Fruit fly (Drosophila melanogaster) Kc167 (cell line): ENCODE results near the gene mRpL55.

Experiments
- Myc ChIP-seq: fragments of >200 bp; optimal IDR thresholded peaks from 2 replicates; lab custom pipeline; 2017; ENCODE audit warnings: missing external identifiers
- Sin3A ChIP-seq: fragments of >200 bp; optimal IDR thresholded peaks from 2 replicates; lab custom pipeline; 2018; ENCODE audit warnings: missing external identifiers
- h ChIP-seq: fragments of >200 bp; optimal IDR thresholded peaks from 3 replicates; lab custom pipeline; 2018; ENCODE audit warnings: missing external identifiers
- insv ChIP-seq: fragments of >200 bp; optimal IDR thresholded peaks from 3 replicates; lab custom pipeline; 2018; ENCODE audit warnings: missing external identifiers
- psq ChIP-seq: fragments of >200 bp; optimal IDR thresholded peaks from 2 replicates; lab custom pipeline; 2017; ENCODE audit warnings: missing external identifiers
- ttk ChIP-seq: sonication (Bioruptor generic); optimal IDR thresholded peaks from 2 replicates; lab custom pipeline; 2017; ENCODE audit warnings: missing external identifiers

The mRpL55 gene

DNA sequence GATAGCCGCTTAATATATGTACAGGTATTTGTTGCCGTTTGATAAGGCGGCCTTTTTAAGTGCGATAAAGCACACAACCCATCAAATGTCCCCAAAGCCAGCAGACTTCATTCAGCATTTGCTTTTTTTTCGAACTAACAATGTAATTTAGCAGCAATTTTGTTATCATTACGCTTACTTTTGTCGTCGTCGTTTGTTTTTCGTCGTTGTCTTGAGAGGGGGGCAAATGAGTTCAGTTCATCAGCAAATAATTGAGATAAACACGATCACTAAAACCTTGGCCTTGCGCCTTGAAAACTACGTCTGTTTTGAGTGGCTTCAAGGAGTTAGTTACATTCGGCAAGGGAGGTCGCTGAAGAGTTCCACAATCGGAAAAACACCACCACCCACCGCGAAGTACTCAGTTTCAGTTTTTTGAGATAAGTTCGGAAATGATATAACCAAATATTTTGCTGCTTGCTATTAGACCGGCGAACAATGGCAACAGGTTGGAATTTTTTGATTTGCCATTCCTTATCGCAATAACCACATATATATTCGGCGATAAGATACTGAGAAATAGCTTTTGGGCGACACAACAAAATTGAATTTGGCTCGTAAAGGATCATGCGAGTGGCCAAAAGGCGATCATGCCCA lies 5.6 kb downstream of the mRpL55 start:
- TF ChIP-seq Myc (lab: Kevin White, UChicago) (no peak), Sin3A (lab: Kevin White, UChicago) (no peak), h (lab: Kevin White, UChicago) (no peak), ttk (lab: Kevin White, UChicago) (no peak), psq (lab: Kevin White, UChicago) (no peak)

DNA sequence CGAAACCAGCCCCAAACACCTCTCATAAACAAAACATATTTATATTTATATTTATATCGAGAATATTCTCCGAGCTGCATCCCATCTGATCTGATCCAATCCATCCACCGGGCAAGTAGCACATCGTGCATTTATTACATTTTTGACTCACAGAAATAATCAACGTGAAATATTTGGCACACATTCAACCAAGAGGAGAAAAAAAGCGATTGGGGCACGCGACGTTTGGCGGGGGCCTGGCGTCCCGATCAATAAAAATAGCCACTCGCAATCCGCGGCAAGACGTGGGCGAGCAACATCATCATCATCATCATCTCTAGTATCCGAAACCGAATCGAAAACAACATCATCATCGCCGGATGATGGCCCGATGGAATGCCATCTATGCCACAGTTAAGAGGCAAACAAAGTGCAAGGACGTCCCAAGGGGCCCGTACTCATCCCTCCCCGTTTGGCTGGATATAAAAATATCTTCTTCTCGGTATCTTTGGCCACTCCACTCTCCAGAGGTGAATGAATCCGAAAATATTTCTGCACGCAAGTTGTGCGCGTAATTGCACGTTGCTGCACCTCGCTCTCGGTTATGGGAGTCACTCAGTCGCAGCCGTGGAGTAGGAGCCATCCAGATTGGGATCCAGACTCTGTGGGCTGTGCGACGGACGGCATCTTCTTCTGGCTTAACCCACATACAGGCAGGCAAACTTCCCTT lies 13.9 kb downstream of the mRpL55 start:
- TF ChIP-seq Myc (lab: Kevin White, UChicago) (no peak), ttk (lab: Kevin White, UChicago) (no peak), psq (lab: Kevin White, UChicago) (no peak), h (lab: Kevin White, UChicago) (no peak), Sin3A (lab: Kevin White, UChicago) (no peak)

DNA sequence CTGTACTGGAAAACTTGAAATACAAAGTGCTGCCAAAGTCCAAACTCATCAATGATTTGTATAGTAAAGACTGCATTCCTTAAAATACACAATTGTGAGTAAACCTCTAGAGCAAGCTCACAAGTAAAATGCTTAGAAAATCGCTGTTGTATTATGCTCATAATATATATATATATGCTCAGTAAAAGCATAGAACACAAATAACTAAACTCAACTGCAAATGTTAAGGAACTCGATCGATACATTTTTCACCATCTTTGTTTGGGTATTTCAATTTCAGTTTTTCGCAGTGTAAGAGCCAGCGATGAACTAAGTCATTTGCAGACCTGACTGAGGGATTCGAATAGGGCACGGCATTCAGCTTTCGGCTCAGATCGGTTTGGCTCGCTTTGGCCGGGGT lies 15.6 kb downstream of the mRpL55 start:
- TF ChIP-seq Myc (lab: Kevin White, UChicago) = no peak
- no peak for TF ChIP-seq psq (lab: Kevin White, UChicago)
- no peak for TF ChIP-seq Sin3A (lab: Kevin White, UChicago)
- no peak for TF ChIP-seq ttk (lab: Kevin White, UChicago)
- TF ChIP-seq h (lab: Kevin White, UChicago) = no peak
- TF ChIP-seq insv (lab: Kevin White, UChicago) = no peak

DNA sequence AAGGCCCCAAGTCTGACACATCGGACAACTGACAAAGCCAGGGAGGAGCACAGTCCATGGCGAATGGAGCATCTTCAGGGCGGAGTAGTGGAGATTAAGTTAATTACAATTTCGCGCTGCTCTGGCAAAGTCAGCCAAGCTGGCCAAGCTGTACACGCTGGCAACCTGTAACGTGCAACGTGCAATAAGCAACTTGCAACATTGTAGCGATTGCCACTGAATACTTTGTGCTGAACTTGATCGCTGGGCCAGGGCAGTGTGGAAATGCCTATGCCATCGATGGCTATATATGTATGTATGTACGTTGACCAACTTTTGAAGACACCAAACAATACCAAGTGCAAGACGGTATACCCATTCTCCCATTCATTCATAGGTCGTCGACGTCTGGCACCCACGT lies 16.8 kb downstream of the mRpL55 start:
- TF ChIP-seq Myc (lab: Kevin White, UChicago) (no peak), h (lab: Kevin White, UChicago) (no peak), insv (lab: Kevin White, UChicago) (no peak), ttk (lab: Kevin White, UChicago) (no peak), Sin3A (lab: Kevin White, UChicago) (no peak), psq (lab: Kevin White, UChicago) (no peak)

DNA sequence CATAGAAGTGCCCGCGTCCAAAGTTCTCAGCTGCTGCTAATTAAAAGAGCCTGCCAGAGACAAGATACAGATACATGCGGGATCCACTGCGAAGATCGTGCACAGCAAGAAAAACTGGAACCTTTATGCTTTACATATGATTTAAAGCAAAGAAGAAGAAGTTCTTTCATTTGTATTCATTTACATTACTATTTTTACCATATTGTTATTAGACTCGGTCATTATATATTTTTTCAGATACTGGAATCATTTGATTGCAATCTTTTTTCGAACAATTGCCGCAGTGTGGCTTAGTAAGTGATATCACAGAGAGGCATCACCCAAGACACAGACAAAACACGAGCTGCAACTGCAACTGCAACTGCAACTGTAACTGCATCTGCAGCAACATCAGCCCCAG lies 19.6 kb downstream of the mRpL55 start:
- TF ChIP-seq Sin3A (lab: Kevin White, UChicago) (no peak), insv (lab: Kevin White, UChicago) (no peak), ttk (lab: Kevin White, UChicago) (no peak), psq (lab: Kevin White, UChicago) (no peak), Myc (lab: Kevin White, UChicago) (no peak), h (lab: Kevin White, UChicago) (no peak)

DNA sequence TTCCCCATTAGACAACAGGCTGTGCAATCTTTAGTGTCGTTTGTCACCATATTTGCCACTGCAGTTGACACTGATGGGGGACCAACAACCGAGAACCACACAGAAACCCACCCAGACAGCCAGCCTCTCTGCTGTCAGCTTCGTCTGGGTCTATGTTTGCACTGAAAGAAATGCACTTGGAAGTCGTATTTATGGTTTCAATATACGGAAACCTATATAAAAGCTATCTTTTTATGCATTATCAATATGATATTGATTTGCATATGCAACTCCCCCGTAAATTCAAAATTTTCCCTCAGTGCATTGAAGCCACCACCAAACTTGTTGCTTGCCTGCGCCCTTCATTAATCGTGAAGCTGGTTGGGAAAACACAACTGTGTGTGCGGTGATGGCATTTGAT lies 20.5 kb downstream of the mRpL55 start:
- no peak for TF ChIP-seq insv (lab: Kevin White, UChicago)
- no peak for TF ChIP-seq psq (lab: Kevin White, UChicago)
- TF ChIP-seq ttk (lab: Kevin White, UChicago) = no peak
- no peak for TF ChIP-seq Myc (lab: Kevin White, UChicago)
- no peak for TF ChIP-seq h (lab: Kevin White, UChicago)
- no peak for TF ChIP-seq Sin3A (lab: Kevin White, UChicago)

DNA sequence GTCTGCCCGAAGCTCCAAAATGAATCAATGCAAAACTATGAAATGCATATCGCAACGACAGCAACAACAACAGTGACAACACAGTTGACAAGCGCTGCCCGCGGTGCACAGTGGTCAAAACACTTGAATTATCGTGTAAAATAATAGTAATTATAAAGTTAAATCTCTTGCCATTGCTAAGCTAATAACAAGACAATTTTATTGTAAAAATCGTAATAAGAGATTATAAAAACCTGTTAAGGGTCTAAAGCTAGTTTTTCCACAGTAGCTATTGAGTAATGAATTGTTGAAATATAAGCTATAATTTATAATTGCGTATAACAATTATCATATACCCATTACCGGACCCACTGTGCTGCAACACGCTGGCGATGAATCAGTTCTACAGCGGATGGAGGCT lies 21.7 kb downstream of the mRpL55 start:
- no peak for TF ChIP-seq insv (lab: Kevin White, UChicago)
- TF ChIP-seq h (lab: Kevin White, UChicago) = no peak
- no peak for TF ChIP-seq Sin3A (lab: Kevin White, UChicago)
- TF ChIP-seq psq (lab: Kevin White, UChicago) = no peak
- no peak for TF ChIP-seq ttk (lab: Kevin White, UChicago)
- TF ChIP-seq Myc (lab: Kevin White, UChicago) = no peak

DNA sequence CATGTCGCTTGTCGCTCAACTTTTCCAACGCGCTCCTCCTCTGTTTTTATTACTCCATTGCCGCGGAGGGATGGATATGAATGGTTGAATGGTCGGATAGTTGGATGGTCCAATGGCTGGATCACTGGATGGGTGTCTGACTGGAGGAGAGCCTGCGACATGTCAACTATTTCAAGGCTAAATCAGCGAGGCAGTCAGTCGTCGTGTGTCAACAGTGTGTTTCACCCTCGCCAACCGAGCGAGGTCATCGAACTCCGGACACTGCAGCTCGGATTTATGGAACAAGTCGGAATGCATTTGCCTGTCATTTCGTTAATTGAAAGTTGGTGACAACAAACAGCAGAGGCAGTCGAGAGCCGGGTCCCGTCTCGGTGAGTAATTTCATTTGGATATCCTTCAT lies 22.8 kb downstream of the mRpL55 start:
- TF ChIP-seq ttk (lab: Kevin White, UChicago) (no peak), psq (lab: Kevin White, UChicago) (no peak), insv (lab: Kevin White, UChicago) (no peak), Myc (lab: Kevin White, UChicago) (no peak), Sin3A (lab: Kevin White, UChicago) (no peak), h (lab: Kevin White, UChicago) (no peak)

DNA sequence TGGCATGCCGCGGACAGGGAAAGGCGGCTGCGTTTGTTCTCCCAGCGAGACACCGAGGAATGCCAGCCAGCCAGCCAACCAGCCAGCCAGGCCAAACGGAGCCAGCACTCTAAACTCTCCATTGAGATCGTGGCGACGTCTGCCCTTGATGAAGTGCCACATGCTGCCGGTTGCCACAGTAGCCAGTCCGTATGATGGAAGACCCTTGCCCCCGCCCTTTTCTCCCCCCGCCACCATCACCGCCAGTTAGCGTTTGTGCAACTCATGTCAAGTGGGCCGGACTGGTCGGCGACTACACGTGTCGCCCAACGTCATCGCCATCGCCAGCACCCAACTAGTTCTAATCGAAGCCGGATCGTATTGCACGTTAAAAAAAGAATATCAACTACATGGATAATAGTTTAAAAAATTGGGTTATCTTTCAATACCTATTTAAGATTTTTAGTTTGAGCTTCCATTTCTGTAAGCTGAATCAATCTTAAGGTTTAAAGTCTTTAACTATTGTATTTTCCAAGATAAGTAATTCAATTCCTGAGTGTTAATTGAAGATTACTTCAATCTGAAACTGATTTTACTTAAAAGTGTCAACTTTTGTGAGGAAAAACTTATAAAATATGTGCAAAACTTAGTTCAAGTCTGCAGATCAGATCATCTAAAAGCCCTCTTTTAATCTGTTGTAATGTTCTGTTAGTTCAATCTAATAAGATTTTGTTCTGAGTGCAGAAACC lies 24.3 kb downstream of the mRpL55 start:
- TF ChIP-seq Sin3A (lab: Kevin White, UChicago) (no peak), h (lab: Kevin White, UChicago) (no peak), Myc (lab: Kevin White, UChicago) (no peak), ttk (lab: Kevin White, UChicago) (no peak), psq (lab: Kevin White, UChicago) (no peak), insv (lab: Kevin White, UChicago) (no peak)

DNA sequence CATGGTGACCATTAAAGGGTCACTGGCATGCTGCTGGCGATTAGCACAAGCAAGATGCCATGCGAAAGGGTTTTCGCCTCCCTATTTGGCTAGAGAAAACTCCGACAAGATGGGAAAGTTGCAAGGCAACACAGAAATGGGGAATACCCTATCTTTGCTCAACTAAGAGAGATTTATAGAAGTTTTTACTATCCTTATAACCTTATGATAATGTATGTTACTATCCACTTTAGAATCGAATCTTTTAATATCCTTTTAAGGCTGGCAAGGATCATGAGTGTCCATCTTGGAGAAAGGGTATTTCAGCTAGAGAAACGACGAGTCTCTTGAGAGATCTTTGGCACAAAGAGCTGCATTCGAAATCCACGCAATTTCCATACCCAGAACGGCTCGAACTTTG lies 25.0 kb downstream of the mRpL55 start:
- no peak for TF ChIP-seq ttk (lab: Kevin White, UChicago)
- TF ChIP-seq h (lab: Kevin White, UChicago) = no peak
- no peak for TF ChIP-seq Myc (lab: Kevin White, UChicago)
- TF ChIP-seq Sin3A (lab: Kevin White, UChicago) = no peak
- no peak for TF ChIP-seq psq (lab: Kevin White, UChicago)
- no peak for TF ChIP-seq insv (lab: Kevin White, UChicago)

DNA sequence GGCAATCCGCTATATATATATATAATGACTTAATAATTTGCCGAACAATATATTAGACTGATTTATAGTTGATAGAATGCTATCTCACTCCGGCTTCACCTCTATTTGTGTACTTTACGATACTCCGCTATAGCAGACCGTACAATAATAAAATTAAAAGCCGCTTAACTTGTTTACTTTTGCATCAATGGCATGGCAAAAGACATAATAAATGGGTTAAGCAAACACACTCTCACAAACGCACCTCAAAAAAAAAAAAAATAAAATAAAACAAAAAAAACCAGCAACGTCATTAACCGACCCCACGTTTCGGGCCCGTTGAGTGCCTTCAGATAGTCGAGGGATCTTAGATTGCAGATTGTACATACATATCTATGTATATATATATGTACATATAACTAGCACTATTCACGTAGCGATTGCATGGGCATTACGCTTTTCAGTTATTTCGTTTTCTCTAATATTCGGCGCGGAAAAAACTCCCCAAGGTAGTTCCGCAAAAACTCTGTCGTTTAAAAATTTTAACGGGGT lies 26.8 kb downstream of the mRpL55 start:
- TF ChIP-seq Myc (lab: Kevin White, UChicago) (no peak), ttk (lab: Kevin White, UChicago) (no peak), Sin3A (lab: Kevin White, UChicago) (no peak), psq (lab: Kevin White, UChicago) (no peak), h (lab: Kevin White, UChicago) (no peak), insv (lab: Kevin White, UChicago) (no peak)
